Worm (Caenorhabditis elegans) whole organism, L2 larva: ENCODE measurements around the gene R05G6.5.

Experiments used
- aly-2 ChIP-seq: fragments of 150-350 bp; optimal IDR thresholded peaks from 2 replicates; lab custom pipeline; 2014; ENCODE audit warnings: missing biosample characterization, missing genetic modification characterization
- ceh-82 ChIP-seq: fragments of 150-350 bp; optimal IDR thresholded peaks from 2 replicates; lab custom pipeline; 2014; ENCODE audit warnings: missing biosample characterization, missing genetic modification characterization
- egl-27 ChIP-seq: sonication (generic microtip); optimal IDR thresholded peaks from 3 replicates; lab custom pipeline; 2017; ENCODE audit warnings: missing biosample characterization, missing genetic modification reagents, missing genetic modification characterization
- lsy-2 ChIP-seq, 2 experiments: fragments of 150-350 bp in 1 of 2; sonication (generic microtip) in 1 of 2; optimal IDR thresholded peaks; 2 replicates each; lab custom pipeline; 2014 to 2017; ENCODE audit warnings: missing biosample characterization in 2 of 2, missing genetic modification characterization in 2 of 2

ce11 chrIV:7486201-7486947 is 21.8 kb upstream of the R05G6.5 start, which contains the start of the genes his-61 and his-62:
- TF ChIP-seq aly-2 (tag; lab: Kevin White, UChicago) (no peak), ceh-82 (tag; lab: Kevin White, UChicago) (no peak), lsy-2 (tag; optimal IDR thresholded peaks at IDR 0.05; lab: Kevin White, UChicago) (peak; percentile 2 to 65), egl-27 (tag; lab: Kevin White, UChicago) (no peak)
